Fruit fly (Drosophila melanogaster): ENCODE data around the gene Ugt305A1.

DNA sequence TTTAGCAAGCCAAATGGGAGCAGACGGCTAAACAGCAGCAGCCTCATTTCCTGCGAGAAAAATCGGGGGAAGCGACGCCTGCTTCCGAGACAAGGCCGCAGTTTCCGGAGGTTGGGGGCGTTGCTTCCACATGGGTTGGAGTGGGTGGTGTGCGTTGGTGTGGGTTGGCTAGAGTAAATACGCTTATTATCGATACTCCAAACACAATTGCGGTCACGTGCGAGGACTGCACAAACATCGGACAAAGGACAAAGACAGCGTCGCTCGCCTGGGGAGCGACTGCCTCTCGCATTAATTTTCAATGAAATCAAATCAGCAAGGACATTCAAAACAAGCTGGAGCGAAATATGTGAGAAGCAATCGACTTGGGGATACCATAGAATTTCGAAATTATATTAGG, 21.7 kb downstream of the Ugt305A1 start:
- no peak for TF ChIP-seq Hr83 (GFP tag; optimal IDR thresholded peaks at IDR 0.05; ENCODE audit: poor library complexity, severe bottlenecking)
- TF ChIP-seq OdsH (GFP tag; optimal IDR thresholded peaks at IDR 0.05): no peak
- no peak for TF ChIP-seq CrebA (GFP tag; optimal IDR thresholded peaks at IDR 0.05; ENCODE audit: borderline replicate concordance)
- TF ChIP-seq GATAd (GFP tag; optimal IDR thresholded peaks at IDR 0.05): no peak
- no peak for TF ChIP-seq sage (GFP tag; optimal IDR thresholded peaks at IDR 0.05)
- no peak for TF ChIP-seq br (GFP tag; optimal IDR thresholded peaks at IDR 0.05)
- TF ChIP-seq rgr (GFP tag; optimal IDR thresholded peaks at IDR 0.05): no peak
- no peak for TF ChIP-seq Myc (optimal IDR thresholded peaks at IDR 0.05)
- no peak for TF ChIP-seq Mio (GFP tag; optimal IDR thresholded peaks at IDR 0.05)

Data from whole organism, wandering third instar larva.